Worm (Caenorhabditis elegans): ENCODE measurements around the gene ZK938.12.

The ZK938.12 gene

DNA sequence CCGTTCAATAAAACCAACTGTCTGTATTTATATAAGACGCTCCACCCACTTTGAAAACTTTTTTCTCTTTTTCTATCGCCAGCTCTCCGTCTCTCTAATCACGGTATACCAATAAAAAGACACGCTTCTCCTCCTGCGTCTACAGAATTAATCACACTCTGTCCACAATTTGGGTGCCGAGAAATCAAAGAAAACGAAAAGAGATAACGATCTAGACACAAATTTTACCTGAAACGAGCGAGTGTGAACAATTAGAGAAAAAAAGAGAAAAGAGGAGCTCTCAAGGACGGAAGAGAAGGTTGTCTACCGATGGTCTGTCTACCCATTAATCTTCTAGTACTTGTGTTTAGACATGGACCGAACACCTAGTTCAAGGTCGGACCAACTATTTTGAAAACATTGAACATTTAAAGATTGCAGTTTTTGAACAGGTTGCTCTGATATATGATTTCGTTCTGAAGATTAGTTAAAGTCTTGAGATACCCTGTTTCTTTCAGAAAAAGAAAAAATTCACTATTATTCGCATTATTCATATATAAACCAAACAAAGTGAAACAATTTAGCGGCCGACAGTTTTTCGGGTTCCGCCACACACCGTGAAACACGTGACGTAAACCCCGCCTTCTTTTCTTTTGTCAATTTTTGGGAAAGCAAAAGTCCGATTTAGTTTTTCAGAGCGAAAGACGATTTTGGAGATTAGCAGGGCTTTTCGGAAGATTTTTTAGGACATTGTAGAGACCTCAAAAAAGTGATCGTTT is 43.6 kb upstream of the ZK938.12 start, which contains the start of gene cyp-13A2 (continued):
- TF ChIP-seq nhr-237 (tag; optimal IDR thresholded peaks at IDR 0.05) (no peak), nhr-25 (tag; optimal IDR thresholded peaks at IDR 0.05) (peak; percentile 92), pqm-1 (tag; optimal IDR thresholded peaks at IDR 0.05) (peak; percentile 71), aly-2 (tag; optimal IDR thresholded peaks at IDR 0.05) (no peak), nhr-12 (tag; optimal IDR thresholded peaks at IDR 0.05) (no peak), lsy-12 (tag; optimal IDR thresholded peaks at IDR 0.05) (peak; percentile 38), unc-62 (GFP tag; optimal IDR thresholded peaks at IDR 0.05) (no peak), pha-4 (tag; optimal IDR thresholded peaks at IDR 0.05) (peak; percentile 73), R02D3.7 (tag; optimal IDR thresholded peaks at IDR 0.05) (no peak), nhr-43 (tag; optimal IDR thresholded peaks at IDR 0.05; ENCODE audit: poor library complexity, severe bottlenecking) (peak; percentile 32), nhr-67 (tag; optimal IDR thresholded peaks at IDR 0.05) (no peak), ztf-11 (tag; optimal IDR thresholded peaks at IDR 0.05) (no peak), ZK546.5 (tag; optimal IDR thresholded peaks at IDR 0.05) (no peak), ama-1 (optimal IDR thresholded peaks at IDR 0.05) (no peak), unc-39 (tag; optimal IDR thresholded peaks at IDR 0.05) (no peak), mml-1 (tag; optimal IDR thresholded peaks at IDR 0.05) (no peak)

ce11 chrII:9791185-9791584 is 39.9 kb upstream of the ZK938.12 start:
- TF ChIP-seq ceh-28 (tag; optimal IDR thresholded peaks at IDR 0.05) (no peak), nhr-76 (tag; optimal IDR thresholded peaks at IDR 0.05) (no peak), pqm-1 (tag; optimal IDR thresholded peaks at IDR 0.05) (peak; percentile 98), ztf-4 (tag; optimal IDR thresholded peaks at IDR 0.05) (no peak), hmg-11 (tag; optimal IDR thresholded peaks at IDR 0.05) (no peak), snpc-4 (tag; optimal IDR thresholded peaks at IDR 0.05) (no peak), ceh-16 (tag; optimal IDR thresholded peaks at IDR 0.05) (no peak), aly-2 (tag; optimal IDR thresholded peaks at IDR 0.05) (no peak), nhr-25 (tag; optimal IDR thresholded peaks at IDR 0.05) (no peak), ceh-82 (tag; optimal IDR thresholded peaks at IDR 0.05) (no peak), ZK546.5 (tag; optimal IDR thresholded peaks at IDR 0.05) (no peak), ztf-11 (tag; optimal IDR thresholded peaks at IDR 0.05) (no peak), elt-3 (tag; optimal IDR thresholded peaks at IDR 0.05) (no peak), skn-1 (tag; optimal IDR thresholded peaks at IDR 0.05) (no peak), nhr-11 (tag; optimal IDR thresholded peaks at IDR 0.05) (no peak), elt-1 (tag; optimal IDR thresholded peaks at IDR 0.05) (no peak), jun-1 (tag; optimal IDR thresholded peaks at IDR 0.05) (peak; percentile 84), eor-1 (tag; optimal IDR thresholded peaks at IDR 0.05) (no peak), sea-2 (GFP tag; optimal IDR thresholded peaks at IDR 0.05) (no peak), pha-4 (tag; optimal IDR thresholded peaks at IDR 0.05) (peak; percentile 28), egl-5 (tag; optimal IDR thresholded peaks at IDR 0.05) (no peak), nhr-28 (tag; optimal IDR thresholded peaks at IDR 0.05) (no peak), lin-39 (tag; optimal IDR thresholded peaks at IDR 0.05) (no peak), lin-15B (tag; optimal IDR thresholded peaks at IDR 0.05) (no peak), fos-1 (tag; optimal IDR thresholded peaks at IDR 0.05) (no peak), nhr-43 (tag; optimal IDR thresholded peaks at IDR 0.05; ENCODE audit: poor library complexity, severe bottlenecking) (peak; percentile 35), tbx-2 (tag; optimal IDR thresholded peaks at IDR 0.05) (no peak), elt-2 (tag; optimal IDR thresholded peaks at IDR 0.05) (peak; percentile 97), nhr-23 (tag; optimal IDR thresholded peaks at IDR 0.05) (peak; percentile 39), unc-62 (GFP tag; optimal IDR thresholded peaks at IDR 0.05) (no peak), fkh-2 (tag; optimal IDR thresholded peaks at IDR 0.05) (no peak), nhr-77 (tag; optimal IDR thresholded peaks at IDR 0.05) (no peak), daf-12 (tag; optimal IDR thresholded peaks at IDR 0.05) (no peak), nhr-67 (tag; optimal IDR thresholded peaks at IDR 0.05) (no peak)

- no peak for TF ChIP-seq pqm-1 (tag; optimal IDR thresholded peaks at IDR 0.05)
- TF ChIP-seq skn-1 (tag; optimal IDR thresholded peaks at IDR 0.05) = no peak
- TF ChIP-seq nhr-11 (tag; optimal IDR thresholded peaks at IDR 0.05) = no peak
- TF ChIP-seq lin-39 (tag; optimal IDR thresholded peaks at IDR 0.05) = no peak
- no peak for TF ChIP-seq mml-1 (tag; optimal IDR thresholded peaks at IDR 0.05)
- TF ChIP-seq sea-2 (GFP tag; optimal IDR thresholded peaks at IDR 0.05) = no peak
- TF ChIP-seq unc-39 (tag; optimal IDR thresholded peaks at IDR 0.05) = no peak
- no peak for TF ChIP-seq nfya-1 (tag; optimal IDR thresholded peaks at IDR 0.05; ENCODE audit: insufficient read depth)
- TF ChIP-seq nhr-77 (tag; optimal IDR thresholded peaks at IDR 0.05) = no peak
- TF ChIP-seq nhr-237 (tag; optimal IDR thresholded peaks at IDR 0.05) = no peak
These were observed 37.9 kb upstream of the ZK938.12 start, which contains the start of gene cyp-13A3 for ce11 chrII:9793197-9793596. TSS of gene cyp-13A3 (minus strand) at chrII:9793297.

Data from whole organism, L3 larva.